Fruit fly (Drosophila melanogaster) whole organism, embryonic: Measurements from ENCODE around the gene Lsp2.

ENCODE experiments used
- CG13624 ChIP-seq: fragments of 200-800 bp; sonication (Bioruptor generic); optimal IDR thresholded peaks from 2 replicates; lab custom pipeline; 2016; ENCODE audit warnings: missing biosample characterization, missing genetic modification characterization
- CG31224 ChIP-seq: fragments of 200-800 bp; sonication (Bioruptor generic); IDR thresholded peaks from 2 replicates; pipeline ENCODE4 v1.3.6; 2022; ENCODE audit warnings: missing biosample characterization, missing genetic modification characterization
- CG3407 ChIP-seq: fragments of 200-800 bp; sonication (Bioruptor generic); optimal IDR thresholded peaks from 2 replicates; lab custom pipeline; 2018; ENCODE audit warnings: missing biosample characterization, mild to moderate bottlenecking, missing genetic modification characterization

- TF ChIP-seq CG3407 (GFP tag; lab: Kevin White, UChicago) (no peak), CG13624 (GFP tag; lab: Kevin White, UChicago) (no peak), CG31224 (GFP tag; lab: Robert Waterston, UW) (no peak)
Observed at dm6 chr3L:12085691-12086078, 43.5 kb upstream of the Lsp2 start.
